Worm (Caenorhabditis elegans): ENCODE measurements around the gene srxa-8.
A peak's percentile ranks its signal among the peaks of the same experiment; 100 is the strongest.

Gene srxa-8

DNA sequence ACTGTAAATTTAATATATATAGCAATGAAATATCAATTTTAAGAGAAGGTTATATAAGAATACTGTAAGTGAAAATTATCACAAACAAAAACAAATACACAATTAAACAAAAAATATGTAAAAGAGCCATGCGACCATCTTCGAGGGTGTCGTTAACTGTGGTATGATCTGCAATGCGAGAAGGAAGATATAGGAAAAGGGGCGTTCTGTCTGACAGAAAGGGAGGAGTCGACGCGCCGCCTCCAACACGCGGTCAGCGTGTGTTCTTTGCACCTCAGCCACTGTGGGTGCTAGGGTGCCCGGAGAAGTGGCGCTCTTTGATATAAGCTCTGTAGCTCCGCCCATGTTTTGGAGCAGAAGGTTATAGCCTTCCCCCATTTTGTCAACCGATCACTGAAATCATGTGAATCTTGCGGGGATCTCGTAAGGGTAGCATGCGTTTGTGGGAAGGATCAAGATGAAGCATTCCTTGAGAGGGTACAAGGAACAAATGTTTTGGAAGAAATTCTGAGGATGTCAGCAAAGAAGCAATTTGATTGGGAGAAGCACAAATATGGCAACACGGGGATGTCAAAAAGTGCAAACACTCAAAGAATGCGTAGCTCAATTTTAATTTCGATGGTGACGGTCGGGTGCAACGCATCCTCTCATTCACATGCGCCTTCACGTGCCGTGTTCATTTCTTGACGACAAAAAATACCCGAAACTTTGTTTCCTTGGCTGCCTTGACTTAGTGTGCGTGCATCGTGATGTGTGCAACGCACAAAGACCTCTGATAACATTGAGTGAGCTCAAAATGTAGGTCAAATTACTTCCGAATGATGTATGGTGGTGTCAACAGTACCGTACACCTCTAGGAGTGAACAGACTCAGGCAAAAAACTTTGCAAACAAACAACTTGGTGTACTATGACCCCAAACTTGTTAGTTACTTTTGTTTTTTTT lies 42.4 kb upstream of the srxa-8 start, which contains the start of gene mxl-3 (continued):
- TF ChIP-seq fkh-8 (tag; optimal IDR thresholded peaks at IDR 0.05) (no peak), snpc-4 (tag; optimal IDR thresholded peaks at IDR 0.05) (no peak), sox-4 (tag; optimal IDR thresholded peaks at IDR 0.05) (no peak), tlp-1 (tag; optimal IDR thresholded peaks at IDR 0.05) (no peak), lin-35 (GFP tag; optimal IDR thresholded peaks at IDR 0.05) (peak in 1 of 2 experiments; percentile 30), pax-3 (tag; optimal IDR thresholded peaks at IDR 0.05) (no peak), hpl-2 (GFP tag; optimal IDR thresholded peaks at IDR 0.05) (no peak), lir-3 (tag; optimal IDR thresholded peaks at IDR 0.05; ENCODE audit: poor library complexity) (no peak), unc-30 (tag; optimal IDR thresholded peaks at IDR 0.05) (no peak), mdl-1 (tag; optimal IDR thresholded peaks at IDR 0.05) (peak in 1 of 2 experiments; percentile 44), ets-5 (GFP tag; IDR thresholded peaks at IDR 0.05) (no peak), nhr-19 (GFP tag; conservative IDR thresholded peaks at IDR 0.05) (peak; percentile 88), nhr-76 (tag; optimal IDR thresholded peaks at IDR 0.05) (no peak)

DNA sequence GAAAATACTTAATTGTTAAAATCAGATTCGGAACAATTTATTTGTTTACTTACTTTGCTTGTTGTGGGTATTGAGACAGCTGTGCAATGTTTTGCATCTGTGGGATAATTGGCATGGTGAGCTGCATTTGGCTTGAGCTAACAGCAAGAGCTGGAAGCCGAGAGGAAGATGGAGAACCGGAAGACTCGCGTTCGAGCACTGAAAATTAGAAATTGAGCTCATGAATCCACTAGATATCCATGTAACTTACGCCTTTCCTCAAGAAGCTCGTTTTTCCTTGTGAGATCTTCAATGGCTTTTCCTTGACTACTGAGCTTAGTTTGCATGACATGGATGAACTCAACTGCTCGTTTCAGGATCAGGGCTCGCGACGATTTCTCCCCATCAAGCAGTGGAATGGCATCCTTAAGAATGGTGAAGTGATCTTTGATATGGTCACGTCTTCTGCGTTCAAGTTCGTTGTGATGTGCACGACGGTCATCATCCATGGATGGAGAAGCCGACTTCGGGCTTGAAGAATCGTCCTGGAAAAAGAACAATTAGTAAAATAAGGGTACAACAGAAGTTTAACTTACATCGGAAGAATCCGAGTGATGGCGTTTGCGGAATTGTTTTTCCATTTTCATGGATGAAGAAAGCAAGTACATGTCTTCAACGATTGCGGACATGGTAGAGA lies 41.6 kb upstream of the srxa-8 start:
- TF ChIP-seq nhr-76 (tag; optimal IDR thresholded peaks at IDR 0.05) = no peak
- TF ChIP-seq efl-1 (optimal IDR thresholded peaks at IDR 0.05) = no peak
- TF ChIP-seq efl-1 (GFP tag; optimal IDR thresholded peaks at IDR 0.05 in 1 of 2) = peak in 1 of 2 experiments; percentile 67

DNA sequence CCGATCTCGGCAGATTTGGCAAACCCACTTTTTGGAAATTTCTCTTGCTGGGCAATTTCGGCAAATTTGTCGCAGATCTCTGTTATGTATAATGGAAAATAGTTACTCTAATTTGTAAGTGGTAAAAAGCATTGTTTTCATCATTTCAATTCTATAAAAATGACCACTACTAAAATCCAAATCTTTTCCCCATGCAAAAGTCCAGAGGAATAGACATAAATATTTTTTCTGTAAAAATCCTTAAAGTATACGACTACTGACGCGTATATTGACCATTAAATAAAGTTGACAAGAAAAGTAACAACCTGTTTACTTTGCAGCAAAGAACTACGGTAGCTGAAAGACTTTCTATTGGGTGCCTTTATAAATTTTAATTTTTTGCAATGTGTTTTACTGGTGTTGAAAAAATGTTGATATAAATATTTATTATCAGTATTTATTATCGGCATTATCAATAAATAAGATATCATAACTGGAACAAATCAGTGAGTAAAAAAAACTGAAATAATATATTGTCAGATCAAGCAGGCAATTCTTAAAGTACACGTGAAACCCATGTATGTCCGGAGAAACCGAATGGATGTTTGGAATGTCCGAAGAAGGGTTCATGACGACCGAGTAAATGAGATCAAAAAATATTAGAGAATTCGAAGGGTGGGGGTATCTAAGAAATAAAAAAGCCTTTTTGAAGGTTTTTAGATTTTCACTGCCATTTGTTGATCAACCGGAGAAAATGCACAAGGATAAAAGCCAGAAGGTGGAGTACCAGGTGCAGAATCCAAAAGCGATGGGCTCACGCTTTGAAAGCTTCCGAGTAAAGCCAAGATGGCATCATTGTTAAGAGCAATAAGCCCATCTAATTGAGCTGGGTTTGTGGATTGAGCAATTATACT lies 40.8 kb upstream of the srxa-8 start:
- TF ChIP-seq xbp-1 (tag; optimal IDR thresholded peaks at IDR 0.05) = no peak
- TF ChIP-seq pqm-1 (tag; optimal IDR thresholded peaks at IDR 0.05) = no peak
- no peak for TF ChIP-seq vab-15 (tag; optimal IDR thresholded peaks at IDR 0.05)
- TF ChIP-seq unc-98 (GFP tag; IDR thresholded peaks at IDR 0.05) = no peak
- peak; percentile 59 for TF ChIP-seq nhr-19 (GFP tag; conservative IDR thresholded peaks at IDR 0.05)
- TF ChIP-seq swsn-7 (tag; optimal IDR thresholded peaks at IDR 0.05) = peak; percentile 7
- TF ChIP-seq nhr-237 (tag; optimal IDR thresholded peaks at IDR 0.05) = no peak
- TF ChIP-seq nhr-28 (tag; optimal IDR thresholded peaks at IDR 0.05) = no peak
- peak; percentile 39 to 43 for TF ChIP-seq lsy-2 (tag; optimal IDR thresholded peaks at IDR 0.05)
- TF ChIP-seq lin-14 (GFP tag; optimal IDR thresholded peaks at IDR 0.05) = peak; percentile 18
- TF ChIP-seq nhr-76 (tag; optimal IDR thresholded peaks at IDR 0.05) = no peak
- TF ChIP-seq nhr-71 (tag; optimal IDR thresholded peaks at IDR 0.05) = peak; percentile 77
- no peak for TF ChIP-seq nhr-84 (tag; optimal IDR thresholded peaks at IDR 0.05)
- TF ChIP-seq sup-37 (GFP tag; optimal IDR thresholded peaks at IDR 0.05) = peak; percentile 8
- peak; percentile 85 for TF ChIP-seq ama-1 (optimal IDR thresholded peaks at IDR 0.05)
- TF ChIP-seq efl-1 (optimal IDR thresholded peaks at IDR 0.05) = no peak
- peak in 1 of 2 experiments; percentile 67 for TF ChIP-seq efl-1 (GFP tag; optimal IDR thresholded peaks at IDR 0.05 in 1 of 2)
- TF ChIP-seq fos-1 (tag; optimal IDR thresholded peaks at IDR 0.05) = no peak
- peak; percentile 31 for TF ChIP-seq elt-2 (tag; optimal IDR thresholded peaks at IDR 0.05)
- TF ChIP-seq efl-3 (GFP tag; optimal IDR thresholded peaks at IDR 0.05) = no peak
- TF ChIP-seq snu-23 (GFP tag; optimal IDR thresholded peaks at IDR 0.05) = peak; percentile 55
- no peak for TF ChIP-seq fkh-8 (tag; optimal IDR thresholded peaks at IDR 0.05)
- no peak for TF ChIP-seq hlh-17 (GFP tag; optimal IDR thresholded peaks at IDR 0.05; ENCODE audit: borderline replicate concordance)
- TF ChIP-seq blmp-1 (tag; optimal IDR thresholded peaks at IDR 0.05) = no peak
- peak in 1 of 2 experiments; percentile 6 for TF ChIP-seq ztf-11 (tag; optimal IDR thresholded peaks at IDR 0.05)
- TF ChIP-seq fkh-4 (tag; optimal IDR thresholded peaks at IDR 0.05; ENCODE audit: borderline replicate concordance) = no peak
- no peak for TF ChIP-seq hlh-4 (tag; optimal IDR thresholded peaks at IDR 0.05)
- no peak for TF ChIP-seq lir-3 (tag; optimal IDR thresholded peaks at IDR 0.05; ENCODE audit: poor library complexity)
- TF ChIP-seq unc-130 (tag; optimal IDR thresholded peaks at IDR 0.05) = no peak
- no peak for TF ChIP-seq Y116A8C.19 (tag; optimal IDR thresholded peaks at IDR 0.05; ENCODE audit: borderline replicate concordance)
- peak in 1 of 6 experiments; percentile 62 for TF ChIP-seq elt-3 (tag; optimal IDR thresholded peaks at IDR 0.05)
- TF ChIP-seq grh-1 (GFP tag; IDR thresholded peaks at IDR 0.05) = no peak
- no peak for TF ChIP-seq pag-3 (tag; optimal IDR thresholded peaks at IDR 0.05; ENCODE audit: borderline replicate concordance, insufficient read depth)
- no peak for TF ChIP-seq F16B12.6 (tag; optimal IDR thresholded peaks at IDR 0.05)
